Fruit fly (Drosophila melanogaster) whole organism, embryonic: ENCODE data around the gene MTF-1.

Experiments used
- Ada2b ChIP-seq: fragments of 200-800 bp; sonication (Bioruptor generic); IDR thresholded peaks from 2 replicates; pipeline ENCODE4 v1.3.6; 2022; ENCODE audit warnings: missing biosample characterization, missing genetic modification characterization
- CG10267 ChIP-seq: fragments of 200-800 bp; sonication (Bioruptor generic); optimal IDR thresholded peaks from 2 replicates; lab custom pipeline; 2018; ENCODE audit warnings: missing biosample characterization, mild to moderate bottlenecking, missing genetic modification characterization, moderate library complexity
- CG12071 ChIP-seq: fragments of 200-800 bp; sonication (Bioruptor generic); optimal IDR thresholded peaks from 3 replicates; lab custom pipeline; 2018; ENCODE audit warnings: missing biosample characterization, mild to moderate bottlenecking, missing genetic modification characterization
- CG12769 ChIP-seq: fragments of 200-800 bp; sonication (Bioruptor generic); optimal IDR thresholded peaks from 2 replicates; lab custom pipeline; 2019; ENCODE audit warnings: missing biosample characterization, mild to moderate bottlenecking, missing genetic modification characterization, moderate library complexity
- CG18262 ChIP-seq: fragments of 200-800 bp; optimal IDR thresholded peaks from 3 replicates; lab custom pipeline; 2019; ENCODE audit warnings: missing biosample characterization, mild to moderate bottlenecking, missing genetic modification characterization, moderate library complexity
- CG18599 ChIP-seq: fragments of 200-800 bp; sonication (Bioruptor generic); optimal IDR thresholded peaks from 3 replicates; lab custom pipeline; 2017; ENCODE audit warnings: missing biosample characterization, missing genetic modification characterization, mild to moderate bottlenecking, moderate library complexity, missing genetic modification reagents
- CG3163 ChIP-seq: fragments of 200-800 bp; sonication (Bioruptor generic); optimal IDR thresholded peaks from 3 replicates; lab custom pipeline; 2016; ENCODE audit warnings: missing biosample characterization, missing genetic modification characterization
- CG3847 ChIP-seq: fragments of 200-800 bp; sonication (Bioruptor generic); IDR thresholded peaks from 2 replicates; pipeline ENCODE4 v1.3.6; 2022; ENCODE audit warnings: missing biosample characterization, missing genetic modification characterization
- CG42726 ChIP-seq: fragments of 200-800 bp; sonication (Bioruptor generic); IDR thresholded peaks from 2 replicates; pipeline ENCODE4 v1.3.6; 2022; ENCODE audit warnings: missing biosample characterization, missing genetic modification characterization; ENCODE audit not compliant: partially characterized antibody
- CG4328 ChIP-seq: fragments of 200-800 bp; sonication (Bioruptor generic); optimal IDR thresholded peaks from 3 replicates; lab custom pipeline; 2017; ENCODE audit warnings: missing biosample characterization, missing genetic modification reagents, missing genetic modification characterization
- CG4360 ChIP-seq: fragments of 200-800 bp; sonication (Bioruptor generic); IDR thresholded peaks from 2 replicates; pipeline ENCODE4 v1.3.6; 2022; ENCODE audit warnings: missing biosample characterization, missing genetic modification characterization
- CG6175 ChIP-seq: fragments of 200-800 bp; sonication (Bioruptor generic); IDR thresholded peaks from 3 replicates; pipeline ENCODE4 v1.3.6; 2022; ENCODE audit warnings: missing biosample characterization, missing genetic modification characterization
- CG6272 ChIP-seq: fragments of 200-800 bp; sonication (Bioruptor generic); IDR thresholded peaks from 2 replicates; pipeline ENCODE4 v1.3.6; 2022; ENCODE audit warnings: missing biosample characterization, missing genetic modification characterization
- CG8281 ChIP-seq: fragments of 200-800 bp; sonication (Bioruptor generic); optimal IDR thresholded peaks from 2 replicates; lab custom pipeline; 2018; ENCODE audit warnings: missing biosample characterization, mild to moderate bottlenecking, missing genetic modification characterization, moderate library complexity
- CG8290 ChIP-seq, 3 experiments: fragments of 200-800 bp; sonication (Bioruptor generic); optimal IDR thresholded peaks; 2 replicates each; lab custom pipeline; 2016 to 2019; ENCODE audit warnings: missing biosample characterization in 3 of 3, missing genetic modification characterization in 3 of 3, mild to moderate bottlenecking in 2 of 3, moderate library complexity in 1 of 3
- CG8478 ChIP-seq: fragments of >200 bp; optimal IDR thresholded peaks from 2 replicates; lab custom pipeline; 2018
- CrebB ChIP-seq: fragments of 200-800 bp; sonication (Bioruptor generic); optimal IDR thresholded peaks from 3 replicates; lab custom pipeline; 2018; ENCODE audit warnings: missing biosample characterization, mild to moderate bottlenecking, missing genetic modification characterization
- D19B ChIP-seq: fragments of 200-800 bp; sonication (Bioruptor generic); optimal IDR thresholded peaks from 2 replicates; lab custom pipeline; 2017; ENCODE audit warnings: missing biosample characterization, mild to moderate bottlenecking, missing genetic modification characterization
- Deaf1 ChIP-seq: fragments of 200-800 bp; optimal IDR thresholded peaks from 3 replicates; lab custom pipeline; 2019; ENCODE audit warnings: missing biosample characterization, mild to moderate bottlenecking, missing genetic modification characterization, moderate library complexity
- Hey ChIP-seq: fragments of 200-800 bp; sonication (Bioruptor generic); optimal IDR thresholded peaks from 3 replicates; lab custom pipeline; 2018; ENCODE audit warnings: missing biosample characterization, mild to moderate bottlenecking, missing genetic modification characterization
- Side ChIP-seq: fragments of 200-800 bp; sonication (Bioruptor generic); optimal IDR thresholded peaks from 2 replicates; lab custom pipeline; 2016; ENCODE audit warnings: missing biosample characterization, missing genetic modification characterization
- YL-1 ChIP-seq: fragments of 200-800 bp; sonication (Bioruptor generic); optimal IDR thresholded peaks from 3 replicates; lab custom pipeline; 2017; ENCODE audit warnings: missing biosample characterization, mild to moderate bottlenecking, missing genetic modification characterization
- btn ChIP-seq: fragments of 200-800 bp; sonication (Bioruptor generic); optimal IDR thresholded peaks from 2 replicates; lab custom pipeline; 2016; ENCODE audit warnings: missing biosample characterization, missing genetic modification characterization
- cg ChIP-seq: fragments of 200-800 bp; sonication (Bioruptor generic); optimal IDR thresholded peaks from 3 replicates; lab custom pipeline; 2019; ENCODE audit warnings: missing biosample characterization, mild to moderate bottlenecking, missing genetic modification characterization, moderate library complexity
- chinmo ChIP-seq: fragments of 200-800 bp; sonication (Bioruptor generic); IDR thresholded peaks from 4 replicates; pipeline ENCODE4 v1.3.6; 2022; ENCODE audit warnings: missing biosample characterization, missing genetic modification characterization; ENCODE audit not compliant: partially characterized antibody
- crp ChIP-seq, 2 experiments: fragments of 200-800 bp; sonication (Bioruptor generic); optimal IDR thresholded peaks; 2 replicates in 1 of 2; 3 replicates in 1 of 2; lab custom pipeline; 2017; ENCODE audit warnings: missing biosample characterization in 2 of 2, missing genetic modification characterization in 2 of 2, mild to moderate bottlenecking in 1 of 2, moderate library complexity in 1 of 2
- ems ChIP-seq: fragments of 200-800 bp; sonication (Bioruptor generic); optimal IDR thresholded peaks from 3 replicates; lab custom pipeline; 2016; ENCODE audit warnings: missing biosample characterization, missing genetic modification characterization
- exex ChIP-seq: fragments of 200-800 bp; sonication (Bioruptor generic); optimal IDR thresholded peaks from 4 replicates; lab custom pipeline; 2018; ENCODE audit warnings: missing biosample characterization, mild to moderate bottlenecking, missing genetic modification characterization, moderate library complexity
- eyg ChIP-seq: fragments of 200-800 bp; sonication (Bioruptor generic); optimal IDR thresholded peaks from 3 replicates; lab custom pipeline; 2016; ENCODE audit warnings: missing biosample characterization, missing genetic modification characterization
- hbn ChIP-seq: fragments of 200-800 bp; sonication (Bioruptor generic); IDR thresholded peaks from 2 replicates; pipeline ENCODE4 v1.3.6; 2022; ENCODE audit warnings: missing biosample characterization, missing genetic modification characterization; ENCODE audit not compliant: partially characterized antibody
- jing ChIP-seq: fragments of 200-800 bp; sonication (Bioruptor generic); optimal IDR thresholded peaks from 2 replicates; lab custom pipeline; 2018; ENCODE audit warnings: missing biosample characterization, mild to moderate bottlenecking, missing genetic modification characterization
- kni ChIP-seq: fragments of 200-800 bp; sonication (Bioruptor generic); optimal IDR thresholded peaks from 3 replicates; lab custom pipeline; 2017; ENCODE audit warnings: mild to moderate bottlenecking, missing biosample characterization, missing genetic modification reagents, missing genetic modification characterization
- lmd ChIP-seq: fragments of 200-800 bp; sonication (Bioruptor generic); IDR thresholded peaks from 2 replicates; pipeline ENCODE4 v1.3.6; 2022; ENCODE audit warnings: missing biosample characterization, missing genetic modification characterization
- mirr ChIP-seq: fragments of 200-800 bp; sonication (Bioruptor generic); optimal IDR thresholded peaks from 3 replicates; lab custom pipeline; 2018; ENCODE audit warnings: missing biosample characterization, mild to moderate bottlenecking, missing genetic modification characterization
- nmo ChIP-seq: fragments of 200-800 bp; sonication (Bioruptor generic); optimal IDR thresholded peaks from 2 replicates; lab custom pipeline; 2018; ENCODE audit warnings: missing biosample characterization, mild to moderate bottlenecking, missing genetic modification characterization, moderate library complexity
- onecut ChIP-seq: fragments of 200-800 bp; sonication (Bioruptor generic); IDR thresholded peaks from 2 replicates; pipeline ENCODE4 v1.3.6; 2022; ENCODE audit warnings: missing biosample characterization, missing genetic modification characterization
- p53 ChIP-seq: fragments of 200-800 bp; sonication (Bioruptor generic); optimal IDR thresholded peaks from 2 replicates; lab custom pipeline; 2016; ENCODE audit warnings: missing biosample characterization, missing genetic modification characterization
- phol ChIP-seq: fragments of 200-800 bp; sonication (Bioruptor generic); optimal IDR thresholded peaks from 3 replicates; lab custom pipeline; 2018; ENCODE audit warnings: missing biosample characterization, mild to moderate bottlenecking, missing genetic modification characterization, moderate library complexity
- pnt ChIP-seq: fragments of 200-800 bp; sonication (Bioruptor generic); optimal IDR thresholded peaks from 3 replicates; lab custom pipeline; 2016; ENCODE audit warnings: missing biosample characterization, missing genetic modification characterization
- pros ChIP-seq: fragments of 200-800 bp; sonication (Bioruptor generic); optimal IDR thresholded peaks from 3 replicates; lab custom pipeline; 2019; ENCODE audit warnings: missing biosample characterization, mild to moderate bottlenecking, missing genetic modification characterization, moderate library complexity
- ranshi ChIP-seq: fragments of 200-800 bp; sonication (Bioruptor generic); IDR thresholded peaks from 2 replicates; pipeline ENCODE4 v1.3.6; 2022; ENCODE audit warnings: missing biosample characterization, missing genetic modification characterization
- row ChIP-seq: fragments of 200-800 bp; sonication (Bioruptor generic); IDR thresholded peaks from 3 replicates; pipeline ENCODE4 v1.3.6; 2022; ENCODE audit warnings: missing biosample characterization, missing genetic modification characterization
- sug ChIP-seq: fragments of 200-800 bp; optimal IDR thresholded peaks from 2 replicates; lab custom pipeline; 2019; ENCODE audit warnings: missing biosample characterization, mild to moderate bottlenecking, missing genetic modification characterization, moderate library complexity
- tna ChIP-seq: fragments of 200-800 bp; sonication (Bioruptor generic); IDR thresholded peaks from 2 replicates; pipeline ENCODE4 v1.3.6; 2022; ENCODE audit warnings: missing biosample characterization, missing genetic modification characterization; ENCODE audit not compliant: partially characterized antibody
- vvl ChIP-seq: fragments of 200-800 bp; sonication (Bioruptor generic); IDR thresholded peaks from 2 replicates; pipeline ENCODE4 v1.3.6; 2022; ENCODE audit warnings: missing biosample characterization, missing genetic modification characterization
- z ChIP-seq: fragments of 200-800 bp; sonication (Bioruptor generic); IDR thresholded peaks from 3 replicates; pipeline ENCODE4 v1.3.6; 2022; ENCODE audit warnings: missing biosample characterization, missing genetic modification characterization

MTF-1 gene

dm6 chr3L:9465652-9466244, 35.6 kb downstream of the MTF-1 start (continued):
- TF ChIP-seq CG18599 (GFP tag; lab: Kevin White, UChicago), result peak; percentile 16
- peak; percentile 1 for TF ChIP-seq Side (GFP tag; lab: Kevin White, UChicago)
- peak; percentile 29; the same call in 1 of the 2 replicates for TF ChIP-seq vvl (GFP tag; lab: Robert Waterston, UW)
- no peak for TF ChIP-seq btn (GFP tag; lab: Kevin White, UChicago)
- TF ChIP-seq CG4360 (GFP tag; lab: Robert Waterston, UW), result peak; percentile 75
- peak; percentile 5 for TF ChIP-seq phol (tag; lab: Kevin White, UChicago)
- peak; percentile 71 for TF ChIP-seq kni (GFP tag; lab: Kevin White, UChicago)
- TF ChIP-seq sug (tag; lab: Kevin White, UChicago), result peak; percentile 76
- TF ChIP-seq CG6175 (GFP tag; lab: Robert Waterston, UW), result no peak
- peak; percentile 60 for TF ChIP-seq CG8281 (tag; lab: Kevin White, UChicago)
- no peak for TF ChIP-seq ems
- peak; percentile 22 for TF ChIP-seq CrebB (tag; lab: Kevin White, UChicago)
- TF ChIP-seq eyg (GFP tag; lab: Kevin White, UChicago), result no peak
- TF ChIP-seq Deaf1 (tag; lab: Kevin White, UChicago), result peak; percentile 5
- TF ChIP-seq D19B (GFP tag; lab: Kevin White, UChicago), result no peak
- TF ChIP-seq p53, result no peak
- peak; percentile 30 for TF ChIP-seq Hey (tag; lab: Kevin White, UChicago)
- peak; percentile 13; the same call in 1 of the 3 replicates for TF ChIP-seq row (GFP tag; lab: Robert Waterston, UW)
- no peak for TF ChIP-seq pnt
- TF ChIP-seq lmd (GFP tag; lab: Robert Waterston, UW), result peak; percentile 34
- no peak for TF ChIP-seq jing
- TF ChIP-seq hbn, result peak; percentile 23; the same call in 1 of the 2 replicates
- peak; percentile 30 for TF ChIP-seq CG12769 (tag; lab: Kevin White, UChicago)
- TF ChIP-seq CG8290 (GFP tag; optimal IDR thresholded peaks at IDR 0.05; lab: Kevin White, UChicago), result no peak
- TF ChIP-seq CG8290 (tag; optimal IDR thresholded peaks at IDR 0.05; lab: Kevin White, UChicago), result peak; percentile 10 to 50
- TF ChIP-seq chinmo (GFP tag; lab: Robert Waterston, UW), result 0 out of 4 replicates have a peak, but pooled peaks have one; percentile 40
- peak; percentile 88 for TF ChIP-seq cg (GFP tag; lab: Kevin White, UChicago)
- 0 out of 2 replicates have a peak, but pooled peaks have one; percentile 36 for TF ChIP-seq CG42726 (GFP tag; lab: Robert Waterston, UW)
- no peak for TF ChIP-seq CG6272 (GFP tag; lab: Robert Waterston, UW)
- TF ChIP-seq CG18262 (tag; lab: Kevin White, UChicago), result no peak
- TF ChIP-seq pros (GFP tag; lab: Kevin White, UChicago), result peak; percentile 48
- TF ChIP-seq z (GFP tag; lab: Robert Waterston, UW), result 0 out of 3 replicates have a peak, but pooled peaks have one; percentile 16
- peak; percentile 15; the same call in 1 of the 2 replicates for TF ChIP-seq onecut (GFP tag; lab: Robert Waterston, UW)
- TF ChIP-seq CG4328 (GFP tag; lab: Kevin White, UChicago), result peak; percentile 38
- TF ChIP-seq ranshi (GFP tag; lab: Robert Waterston, UW), result no peak
- no peak for TF ChIP-seq YL-1
- TF ChIP-seq nmo (GFP tag; lab: Kevin White, UChicago), result no peak
- peak; percentile 24 for TF ChIP-seq CG10267
- 0 out of 2 replicates have a peak, but pooled peaks have one; percentile 21 for TF ChIP-seq tna
- TF ChIP-seq exex (tag; lab: Kevin White, UChicago), result peak; percentile 16
- TF ChIP-seq CG12071 (GFP tag; lab: Kevin White, UChicago), result peak; percentile 22
- no peak for TF ChIP-seq crp (GFP tag; optimal IDR thresholded peaks at IDR 0.05; lab: Kevin White, UChicago)
- peak; percentile 11 for TF ChIP-seq CG3163 (GFP tag; lab: Kevin White, UChicago)
- 0 out of 2 replicates have a peak, but pooled peaks have one; percentile 17 for TF ChIP-seq CG3847 (GFP tag; lab: Robert Waterston, UW)
- peak; percentile 70 for TF ChIP-seq mirr (GFP tag; lab: Kevin White, UChicago)
- peak; percentile 77 for TF ChIP-seq CG8478 (lab: Kevin White, UChicago)
- TF ChIP-seq Ada2b (GFP tag; lab: Robert Waterston, UW), result no peak
